Fruit fly (Drosophila melanogaster): Measurements from ENCODE around the gene Pen.

Pen gene

DNA sequence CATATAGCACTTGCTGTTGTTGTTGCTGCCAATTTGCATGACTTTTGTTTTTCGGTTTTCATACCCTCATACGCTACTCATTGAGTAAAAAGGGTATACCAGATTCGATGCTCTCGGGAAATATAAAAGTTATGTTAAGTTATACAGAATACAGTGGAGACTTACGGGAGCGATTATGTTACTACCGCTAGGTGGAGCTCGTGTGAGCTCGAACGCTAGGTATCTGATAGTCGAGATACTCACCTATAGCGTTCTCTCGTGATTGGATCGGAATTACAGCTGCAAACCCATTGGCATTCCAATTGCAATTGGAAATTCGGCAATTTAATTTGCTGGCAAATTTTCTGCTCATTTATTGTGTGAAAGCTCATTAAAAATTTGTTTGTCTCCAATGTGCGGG, 23.3 kb upstream of the Pen start (continued):
- TF ChIP-seq lbe (GFP tag; optimal IDR thresholded peaks at IDR 0.05), result no peak
- no peak for TF ChIP-seq ken (GFP tag; IDR thresholded peaks at IDR 0.05)
- no peak for TF ChIP-seq CG11723 (GFP tag; optimal IDR thresholded peaks at IDR 0.05)
- no peak for TF ChIP-seq D19A (tag; optimal IDR thresholded peaks at IDR 0.05)
- no peak for TF ChIP-seq CG31224 (GFP tag; IDR thresholded peaks at IDR 0.05)
- TF ChIP-seq CG32772 (GFP tag; IDR thresholded peaks at IDR 0.05), result 0 out of 2 replicates have a peak, but pooled peaks have one; percentile 9
- TF ChIP-seq salm (tag; optimal IDR thresholded peaks at IDR 0.05), result no peak
- no peak for TF ChIP-seq h (optimal IDR thresholded peaks at IDR 0.05)
- TF ChIP-seq CG12071 (GFP tag; optimal IDR thresholded peaks at IDR 0.05), result no peak
- peak; percentile 80 for TF ChIP-seq vnd (GFP tag; IDR thresholded peaks at IDR 0.05; ENCODE audit: partially characterized antibody)
- no peak for TF ChIP-seq klu (GFP tag; IDR thresholded peaks at IDR 0.05)
- no peak for TF ChIP-seq jumu (GFP tag; optimal IDR thresholded peaks at IDR 0.05)
- TF ChIP-seq ranshi (GFP tag; IDR thresholded peaks at IDR 0.05), result no peak
- no peak for TF ChIP-seq zen (tag; optimal IDR thresholded peaks at IDR 0.05)
- no peak for TF ChIP-seq CG4617 (GFP tag; optimal IDR thresholded peaks at IDR 0.05; ENCODE audit: borderline replicate concordance)
- TF ChIP-seq gro (GFP tag; optimal IDR thresholded peaks at IDR 0.05), result no peak
- no peak for TF ChIP-seq CG13894 (tag; optimal IDR thresholded peaks at IDR 0.05)
- TF ChIP-seq CG10565 (GFP tag; optimal IDR thresholded peaks at IDR 0.05), result no peak
- no peak for TF ChIP-seq tap (tag; optimal IDR thresholded peaks at IDR 0.05)
- peak; percentile 84 for TF ChIP-seq CG14860 (GFP tag; IDR thresholded peaks at IDR 0.05; ENCODE audit: partially characterized antibody)
- peak; percentile 95 for TF ChIP-seq nerfin-2 (GFP tag; IDR thresholded peaks at IDR 0.05; ENCODE audit: partially characterized antibody)
- no peak for TF ChIP-seq CrebB (tag; optimal IDR thresholded peaks at IDR 0.05)
- no peak for TF ChIP-seq emc (GFP tag; optimal IDR thresholded peaks at IDR 0.05)
- no peak for TF ChIP-seq CG3995 (GFP tag; optimal IDR thresholded peaks at IDR 0.05)
- no peak for TF ChIP-seq CG7271 (tag; optimal IDR thresholded peaks at IDR 0.05)
- no peak for TF ChIP-seq gsb (GFP tag; IDR thresholded peaks at IDR 0.05)
- TF ChIP-seq Drgx (GFP tag; IDR thresholded peaks at IDR 0.05), result peak; percentile 55; the same call in 1 of the 2 replicates
- no peak for TF ChIP-seq sr (GFP tag; IDR thresholded peaks at IDR 0.05)
- no peak for TF ChIP-seq CG8281 (tag; optimal IDR thresholded peaks at IDR 0.05)
- no peak for TF ChIP-seq sens (GFP tag)
- no peak for TF ChIP-seq lab (GFP tag; optimal IDR thresholded peaks at IDR 0.05)
- TF ChIP-seq Ssrp (tag; optimal IDR thresholded peaks at IDR 0.05), result no peak
- TF ChIP-seq rib (GFP tag; IDR thresholded peaks at IDR 0.05), result no peak
- TF ChIP-seq CG17829 (tag; optimal IDR thresholded peaks at IDR 0.05), result no peak
- no peak for TF ChIP-seq pros (GFP tag; optimal IDR thresholded peaks at IDR 0.05)
- no peak for TF ChIP-seq ac (GFP tag; optimal IDR thresholded peaks at IDR 0.05)
- no peak for TF ChIP-seq CG6654 (GFP tag; optimal IDR thresholded peaks at IDR 0.05)
- no peak for TF ChIP-seq CG13775 (GFP tag; optimal IDR thresholded peaks at IDR 0.05)
- TF ChIP-seq CG31365 (tag; optimal IDR thresholded peaks at IDR 0.05), result no peak
- TF ChIP-seq lola (GFP tag; optimal IDR thresholded peaks at IDR 0.05), result no peak
- peak; percentile 20; the same call in 1 of the 2 replicates for TF ChIP-seq inv (GFP tag; IDR thresholded peaks at IDR 0.05; ENCODE audit: partially characterized antibody)
- no peak for TF ChIP-seq PHDP (tag; optimal IDR thresholded peaks at IDR 0.05)
- peak; percentile 95 for TF ChIP-seq tna (GFP tag; IDR thresholded peaks at IDR 0.05; ENCODE audit: partially characterized antibody)
- 0 out of 4 replicates have a peak, but pooled peaks have one; percentile 31 for TF ChIP-seq chinmo (GFP tag; IDR thresholded peaks at IDR 0.05; ENCODE audit: partially characterized antibody)
- no peak for TF ChIP-seq pb (GFP tag; optimal IDR thresholded peaks at IDR 0.05)
- peak; percentile 83 for TF ChIP-seq CTCF (GFP tag; optimal IDR thresholded peaks at IDR 0.05)
- TF ChIP-seq CHES-1-like (GFP tag; optimal IDR thresholded peaks at IDR 0.05), result no peak
- TF ChIP-seq Scr (GFP tag; IDR thresholded peaks at IDR 0.05; ENCODE audit: partially characterized antibody), result peak; percentile 55; the same call in 1 of the 2 replicates
- TF ChIP-seq Bgb (GFP tag; IDR thresholded peaks at IDR 0.05; ENCODE audit: partially characterized antibody), result peak; percentile 82
- no peak for TF ChIP-seq CG12769 (tag; optimal IDR thresholded peaks at IDR 0.05)
- no peak for TF ChIP-seq Hand (GFP tag; optimal IDR thresholded peaks at IDR 0.05)
